Comparison of ENCODE assay signal across 1 fruit fly cellular context in genomic region chr3R:28623564-28623963, dm6.
TF ChIP-seq lines count a peak whose summit lies in the region.

No protein-coding gene starts in this region.

TF ChIP-seq in whole organism, embryonic, 481 proteins besides CTCF, POLR2A, EP300 and RAD21 (continued from another document):
- TF ChIP-seq CG34224 (GFP tag; IDR thresholded peaks at IDR 0.05; lab: Robert Waterston, UW; ENCODE audit: partially characterized antibody) (no peak), sim (GFP tag; IDR thresholded peaks at IDR 0.05; lab: Robert Waterston, UW) (no peak), CG16815 (GFP tag; optimal IDR thresholded peaks at IDR 0.05; lab: Kevin White, UChicago) (no peak), CG1647 (GFP tag; optimal IDR thresholded peaks at IDR 0.05; lab: Kevin White, UChicago) (no peak), CG17361 (GFP tag; IDR thresholded peaks at IDR 0.05; lab: Robert Waterston, UW) (0 out of 3 replicates have a peak, but pooled peaks have one; percentile 28), NfI (GFP tag; optimal IDR thresholded peaks at IDR 0.05; lab: Kevin White, UChicago) (no peak), CG11085 (GFP tag; IDR thresholded peaks at IDR 0.05; lab: Robert Waterston, UW) (no peak), Elba2 (GFP tag; optimal IDR thresholded peaks at IDR 0.05; lab: Kevin White, UChicago) (no peak), gem (tag; optimal IDR thresholded peaks at IDR 0.05; lab: Kevin White, UChicago) (peak; percentile 57), nom (GFP tag; optimal IDR thresholded peaks at IDR 0.05; lab: Kevin White, UChicago) (no peak), Gug (GFP tag; IDR thresholded peaks at IDR 0.05; lab: Robert Waterston, UW) (no peak), CG1603 (tag; optimal IDR thresholded peaks at IDR 0.05; lab: Kevin White, UChicago) (no peak), p53 (GFP tag; optimal IDR thresholded peaks at IDR 0.05; lab: Kevin White, UChicago) (no peak), lab (GFP tag; optimal IDR thresholded peaks at IDR 0.05; lab: Kevin White, UChicago) (no peak), CG10209 (GFP tag; optimal IDR thresholded peaks at IDR 0.05; lab: Kevin White, UChicago) (peak; percentile 12), CG6689 (GFP tag; IDR thresholded peaks at IDR 0.05; lab: Robert Waterston, UW) (0 out of 2 replicates have a peak, but pooled peaks have one; percentile 22), Bdp1 (GFP tag; optimal IDR thresholded peaks at IDR 0.05; lab: Kevin White, UChicago) (no peak), bowl (GFP tag; IDR thresholded peaks at IDR 0.05; lab: Robert Waterston, UW) (no peak), CG11398 (GFP tag; optimal IDR thresholded peaks at IDR 0.05; lab: Kevin White, UChicago) (no peak), sisA (GFP tag; IDR thresholded peaks at IDR 0.05; lab: Robert Waterston, UW) (no peak), CG10366 (GFP tag; IDR thresholded peaks at IDR 0.05; lab: Robert Waterston, UW) (no peak), pum (GFP tag; optimal IDR thresholded peaks at IDR 0.05; lab: Kevin White, UChicago) (no peak), Neu2 (GFP tag; optimal IDR thresholded peaks at IDR 0.05; lab: Kevin White, UChicago; ENCODE audit: borderline replicate concordance) (no peak), CG15011 (GFP tag; optimal IDR thresholded peaks at IDR 0.05; lab: Kevin White, UChicago) (no peak), tap (tag; optimal IDR thresholded peaks at IDR 0.05; lab: Kevin White, UChicago) (no peak), CoRest (tag; optimal IDR thresholded peaks at IDR 0.05; lab: Kevin White, UChicago) (peak; percentile 5), zen2 (GFP tag; IDR thresholded peaks at IDR 0.05; lab: Robert Waterston, UW; ENCODE audit: partially characterized antibody) (no peak), Side (GFP tag; optimal IDR thresholded peaks at IDR 0.05; lab: Kevin White, UChicago) (no peak), oc (tag; optimal IDR thresholded peaks at IDR 0.05; lab: Kevin White, UChicago) (no peak), Hmx (GFP tag; optimal IDR thresholded peaks at IDR 0.05; lab: Kevin White, UChicago) (no peak), Mad (GFP tag; optimal IDR thresholded peaks at IDR 0.05; lab: Kevin White, UChicago) (no peak), eyg (GFP tag; optimal IDR thresholded peaks at IDR 0.05; lab: Kevin White, UChicago) (no peak), tgo (GFP tag; IDR thresholded peaks at IDR 0.05; lab: Robert Waterston, UW) (no peak), Dll (GFP tag; IDR thresholded peaks at IDR 0.05; lab: Robert Waterston, UW; ENCODE audit: partially characterized antibody) (no peak), abd-A (tag; optimal IDR thresholded peaks at IDR 0.05; lab: Kevin White, UChicago) (no peak), Xrp1 (GFP tag; IDR thresholded peaks at IDR 0.05; lab: Robert Waterston, UW) (no peak), Rfx (GFP tag; IDR thresholded peaks at IDR 0.05; lab: Robert Waterston, UW) (no peak), Vsx1 (GFP tag; optimal IDR thresholded peaks at IDR 0.05; lab: Kevin White, UChicago) (no peak), pan (optimal IDR thresholded peaks at IDR 0.05; lab: Kevin White, UChicago) (no peak), pan (GFP tag; optimal IDR thresholded peaks at IDR 0.05 in 1 of 2, IDR thresholded peaks at IDR 0.05 in 1 of 2) (no peak), tx (GFP tag; optimal IDR thresholded peaks at IDR 0.05; lab: Kevin White, UChicago) (no peak), tna (GFP tag; IDR thresholded peaks at IDR 0.05; lab: Robert Waterston, UW; ENCODE audit: partially characterized antibody) (no peak), Dip2 (GFP tag; IDR thresholded peaks at IDR 0.05; lab: Robert Waterston, UW) (no peak), CG32767 (GFP tag; IDR thresholded peaks at IDR 0.05; lab: Robert Waterston, UW) (no peak), odd (GFP tag; optimal IDR thresholded peaks at IDR 0.05; lab: Kevin White, UChicago) (no peak), Atf3 (GFP tag; optimal IDR thresholded peaks at IDR 0.05; lab: Kevin White, UChicago) (no peak), Dek (tag; optimal IDR thresholded peaks at IDR 0.05; lab: Kevin White, UChicago) (no peak), CG34376 (GFP tag; optimal IDR thresholded peaks at IDR 0.05; lab: Kevin White, UChicago) (no peak), Oaz (GFP tag; IDR thresholded peaks at IDR 0.05; lab: Robert Waterston, UW) (no peak), Drgx (GFP tag; IDR thresholded peaks at IDR 0.05; lab: Robert Waterston, UW) (peak; percentile 60), bcd (GFP tag; optimal IDR thresholded peaks at IDR 0.05; lab: Kevin White, UChicago) (no peak), sens-2 (GFP tag; IDR thresholded peaks at IDR 0.05; lab: Robert Waterston, UW) (no peak), CG9876 (GFP tag; optimal IDR thresholded peaks at IDR 0.05; lab: Kevin White, UChicago) (no peak), CG6254 (GFP tag; optimal IDR thresholded peaks at IDR 0.05; lab: Kevin White, UChicago) (no peak), Lhr (GFP tag; optimal IDR thresholded peaks at IDR 0.05; lab: Kevin White, UChicago) (no peak), vnd (GFP tag; IDR thresholded peaks at IDR 0.05; lab: Robert Waterston, UW; ENCODE audit: partially characterized antibody) (no peak), Ptx1 (GFP tag; IDR thresholded peaks at IDR 0.05; lab: Robert Waterston, UW) (peak; percentile 46), CG5953 (GFP tag; IDR thresholded peaks at IDR 0.05; lab: Robert Waterston, UW) (no peak), CG16813 (GFP tag; IDR thresholded peaks at IDR 0.05; lab: Robert Waterston, UW; ENCODE audit: partially characterized antibody) (no peak)
TF ChIP-seq in whole organism, embryonic: peak in this region for 41.
